Worm (Caenorhabditis elegans) whole organism, late embryonic: Measurements from ENCODE around the gene irld-42.

Experiments used
- ama-1 ChIP-seq: fragments of 150-350 bp; optimal IDR thresholded peaks from 2 replicates; lab custom pipeline; 2014
- ceh-18 ChIP-seq: sonication (generic microtip); optimal IDR thresholded peaks from 2 replicates; lab custom pipeline; 2016; ENCODE audit warnings: missing genetic modification characterization, missing compliant biosample characterization
- ceh-24 ChIP-seq: sonication (generic microtip); optimal IDR thresholded peaks from 2 replicates; lab custom pipeline; 2016; ENCODE audit warnings: mild to moderate bottlenecking, missing genetic modification characterization, missing compliant biosample characterization
- ceh-45 ChIP-seq: fragments of 200-800 bp; sonication (Bioruptor generic); IDR thresholded peaks from 2 replicates; pipeline ENCODE4 v1.3.6; 2022; ENCODE audit warnings: missing genetic modification reagents, missing genetic modification characterization, missing compliant biosample characterization
- dmd-4 ChIP-seq: sonication (generic microtip); optimal IDR thresholded peaks from 2 replicates; lab custom pipeline; 2016; ENCODE audit warnings: borderline replicate concordance, missing genetic modification characterization, missing compliant biosample characterization
- ets-4 ChIP-seq: sonication (generic microtip); optimal IDR thresholded peaks from 2 replicates; lab custom pipeline; 2016; ENCODE audit warnings: missing genetic modification characterization, missing compliant biosample characterization
- eyg-1 ChIP-seq: sonication (generic microtip); optimal IDR thresholded peaks from 2 replicates; lab custom pipeline; 2016; ENCODE audit warnings: missing genotype, missing genetic modification characterization, missing compliant biosample characterization
- nfya-1 ChIP-seq: sonication (generic microtip); optimal IDR thresholded peaks from 2 replicates; lab custom pipeline; 2017; ENCODE audit warnings: missing genetic modification characterization, mild to moderate bottlenecking, missing compliant biosample characterization, antibody characterized with exemption, moderate library complexity
- pqm-1 ChIP-seq: sonication (generic microtip); optimal IDR thresholded peaks from 2 replicates; lab custom pipeline; 2016; ENCODE audit warnings: missing genetic modification characterization, missing compliant biosample characterization
- tbx-2 ChIP-seq: sonication (generic microtip); optimal IDR thresholded peaks from 2 replicates; lab custom pipeline; 2016; ENCODE audit warnings: missing genetic modification characterization, missing compliant biosample characterization
- ttx-3 ChIP-seq: sonication (generic microtip); optimal IDR thresholded peaks from 2 replicates; lab custom pipeline; 2016; ENCODE audit warnings: missing genetic modification reagents, missing genetic modification characterization, missing compliant biosample characterization
- unc-55 ChIP-seq: sonication (generic microtip); optimal IDR thresholded peaks from 2 replicates; lab custom pipeline; 2017; ENCODE audit warnings: missing biosample characterization, missing genetic modification reagents, missing genetic modification characterization
- unc-86 ChIP-seq: sonication (generic microtip); optimal IDR thresholded peaks from 2 replicates; lab custom pipeline; 2016; ENCODE audit warnings: missing genetic modification characterization, missing compliant biosample characterization

DNA sequence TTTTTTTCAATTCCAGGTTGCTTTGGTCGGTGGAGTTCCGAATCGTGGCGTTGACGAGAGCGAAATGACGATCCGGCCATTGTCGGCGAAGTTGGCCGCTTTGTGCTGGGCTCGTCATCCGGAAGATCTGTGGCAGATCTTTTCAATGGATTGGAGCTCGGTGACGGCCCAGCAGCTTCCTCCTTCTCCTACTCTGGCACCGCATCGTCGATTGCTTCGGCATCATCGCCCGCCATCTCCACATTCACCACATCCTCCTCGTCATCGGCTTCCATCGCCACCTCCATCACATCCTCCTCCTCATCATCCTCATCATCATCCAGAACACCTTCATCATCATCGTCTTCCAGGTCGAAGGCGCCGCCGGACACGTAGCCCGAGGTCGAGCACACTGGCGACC is 30.1 kb downstream of the irld-42 start:
- TF ChIP-seq pqm-1 (tag; lab: Kevin White, UChicago) = no peak
- no peak for TF ChIP-seq eyg-1 (tag; lab: Kevin White, UChicago)
- TF ChIP-seq unc-86 (tag; lab: Kevin White, UChicago) = no peak
- no peak for TF ChIP-seq ceh-45 (GFP tag; lab: Robert Waterston, UW)
- no peak for TF ChIP-seq ceh-18 (tag; lab: Kevin White, UChicago)
- no peak for TF ChIP-seq unc-55 (GFP tag; lab: Kevin White, UChicago)
- no peak for TF ChIP-seq nfya-1 (tag; lab: Kevin White, UChicago)
- no peak for TF ChIP-seq ets-4 (tag; lab: Kevin White, UChicago)
- no peak for TF ChIP-seq ceh-24 (tag; lab: Kevin White, UChicago)
- TF ChIP-seq ama-1 (lab: Kevin White, UChicago) = no peak
- TF ChIP-seq tbx-2 (tag; lab: Kevin White, UChicago) = no peak
- no peak for TF ChIP-seq ttx-3 (tag; lab: Kevin White, UChicago)
- TF ChIP-seq dmd-4 (tag; lab: Kevin White, UChicago) = no peak
